Worm (Caenorhabditis elegans) whole organism, L2 larva: ENCODE measurements around the gene irg-8.

Experiments used
- blmp-1 ChIP-seq: sonication (generic microtip); optimal IDR thresholded peaks from 2 replicates; lab custom pipeline; 2017; ENCODE audit warnings: missing genetic modification characterization, mild to moderate bottlenecking, missing compliant biosample characterization, antibody characterized with exemption, moderate library complexity; ENCODE audit not compliant: insufficient read depth
- ceh-16 ChIP-seq: fragments of 150-350 bp; optimal IDR thresholded peaks from 2 replicates; lab custom pipeline; 2014; ENCODE audit warnings: missing biosample characterization, missing genetic modification characterization

DNA sequence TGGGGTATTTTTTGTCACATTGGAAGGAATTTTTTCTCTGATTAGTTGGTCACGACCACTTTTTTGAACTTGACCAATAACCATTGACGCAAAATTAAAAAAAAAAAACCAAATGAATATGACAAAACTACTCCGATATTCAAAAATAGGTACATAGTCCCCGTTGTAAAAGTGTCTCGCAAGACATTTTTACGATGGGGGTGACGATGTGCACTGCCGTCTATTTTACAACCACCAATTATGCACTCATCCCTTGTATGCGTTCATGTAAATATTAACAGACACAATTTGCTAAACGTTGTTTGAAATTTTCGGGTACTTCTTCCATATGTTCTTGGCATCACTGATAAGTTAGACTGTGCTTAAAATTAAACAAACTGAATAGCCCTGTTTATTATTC is 17.8 kb downstream of the irg-8 start, which contains the start of gene scl-27:
- TF ChIP-seq blmp-1 (tag; lab: Kevin White, UChicago): no peak
- no peak for TF ChIP-seq ceh-16
